Fruit fly (Drosophila melanogaster): Measurements from ENCODE around the gene Hsc70-1.

The Hsc70-1 gene

DNA sequence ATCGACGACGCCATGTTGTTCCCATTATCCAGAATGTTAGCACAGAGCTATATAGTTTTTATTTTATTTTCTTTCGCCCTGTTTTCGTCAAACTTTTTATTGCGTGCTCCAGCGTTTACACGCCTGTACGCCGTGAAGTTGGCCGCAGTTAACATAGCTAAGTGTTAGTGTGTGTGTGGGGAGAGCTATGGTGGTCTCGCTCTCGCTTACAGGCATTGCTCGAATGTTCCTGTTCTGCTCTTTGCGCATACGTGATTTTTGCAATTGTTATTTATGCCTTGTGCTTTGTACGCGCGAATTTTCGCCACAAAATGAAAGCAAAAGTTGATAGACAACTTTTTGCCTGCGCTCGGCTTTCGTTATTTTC is 30.2 kb downstream of the Hsc70-1 start (continued):
- TF ChIP-seq Dref (GFP tag; IDR thresholded peaks at IDR 0.05) = no peak
- peak; percentile 64; the same call in 2 of the 3 replicates for TF ChIP-seq CG2199 (GFP tag; IDR thresholded peaks at IDR 0.05)
- no peak for TF ChIP-seq CG16813 (GFP tag; IDR thresholded peaks at IDR 0.05; ENCODE audit: partially characterized antibody)
- TF ChIP-seq crc (GFP tag; optimal IDR thresholded peaks at IDR 0.05) = no peak
- no peak for TF ChIP-seq CG32772 (GFP tag; IDR thresholded peaks at IDR 0.05)
- no peak for TF ChIP-seq salm (tag; optimal IDR thresholded peaks at IDR 0.05)
- TF ChIP-seq CG1603 (tag; optimal IDR thresholded peaks at IDR 0.05) = no peak
- no peak for TF ChIP-seq Fer3 (tag; optimal IDR thresholded peaks at IDR 0.05)
- no peak for TF ChIP-seq Dfd (GFP tag; optimal IDR thresholded peaks at IDR 0.05)
- TF ChIP-seq CG8924 (tag; optimal IDR thresholded peaks at IDR 0.05) = peak; percentile 68
- no peak for TF ChIP-seq CG6654 (GFP tag; optimal IDR thresholded peaks at IDR 0.05)
- peak; percentile 55 for TF ChIP-seq CG12659 (GFP tag; optimal IDR thresholded peaks at IDR 0.05)
- TF ChIP-seq Lpt (GFP tag; optimal IDR thresholded peaks at IDR 0.05) = no peak
- TF ChIP-seq toy (GFP tag; IDR thresholded peaks at IDR 0.05) = no peak
- peak; percentile 82 for TF ChIP-seq ci (GFP tag; IDR thresholded peaks at IDR 0.05)
- 0 out of 3 replicates have a peak, but pooled peaks have one; percentile 16 for TF ChIP-seq CG6791 (GFP tag; IDR thresholded peaks at IDR 0.05; ENCODE audit: partially characterized antibody)
- TF ChIP-seq CG3065 (GFP tag; optimal IDR thresholded peaks at IDR 0.05) = no peak
- peak; percentile 82 for TF ChIP-seq abd-A (tag; optimal IDR thresholded peaks at IDR 0.05)
- TF ChIP-seq gsb-n (tag; optimal IDR thresholded peaks at IDR 0.05) = no peak
- TF ChIP-seq z (GFP tag; IDR thresholded peaks at IDR 0.05) = no peak
- no peak for TF ChIP-seq danr (GFP tag; IDR thresholded peaks at IDR 0.05)
- TF ChIP-seq CG15601 (tag; optimal IDR thresholded peaks at IDR 0.05) = no peak
- TF ChIP-seq CG17829 (tag; optimal IDR thresholded peaks at IDR 0.05) = peak; percentile 9
- TF ChIP-seq D19A (tag; optimal IDR thresholded peaks at IDR 0.05) = no peak
- no peak for TF ChIP-seq Awh (GFP tag; IDR thresholded peaks at IDR 0.05)
- no peak for TF ChIP-seq CG12391 (tag; optimal IDR thresholded peaks at IDR 0.05)
- TF ChIP-seq CG4707 (GFP tag; optimal IDR thresholded peaks at IDR 0.05) = no peak
- TF ChIP-seq Med (GFP tag) = peak; percentile 83
- TF ChIP-seq CG18764 (GFP tag; optimal IDR thresholded peaks at IDR 0.05) = no peak
- no peak for TF ChIP-seq Spps (tag; optimal IDR thresholded peaks at IDR 0.05)
- TF ChIP-seq Gug (GFP tag; IDR thresholded peaks at IDR 0.05) = no peak
- TF ChIP-seq CG13287 (GFP tag; IDR thresholded peaks at IDR 0.05; ENCODE audit: partially characterized antibody) = peak; percentile 33; the same call in 1 of the 2 replicates
- no peak for TF ChIP-seq Atf6 (GFP tag; IDR thresholded peaks at IDR 0.05)
- no peak for TF ChIP-seq Sry-β (GFP tag; optimal IDR thresholded peaks at IDR 0.05)
- TF ChIP-seq so (GFP tag; IDR thresholded peaks at IDR 0.05) = no peak
- no peak for TF ChIP-seq lbe (GFP tag; optimal IDR thresholded peaks at IDR 0.05)
- TF ChIP-seq sd (tag; optimal IDR thresholded peaks at IDR 0.05) = peak; percentile 78
- peak; percentile 34 for TF ChIP-seq CG12071 (GFP tag; optimal IDR thresholded peaks at IDR 0.05)
- peak; percentile 17 for TF ChIP-seq Sry-δ (GFP tag; optimal IDR thresholded peaks at IDR 0.05)
- TF ChIP-seq dmrt99B (tag; optimal IDR thresholded peaks at IDR 0.05) = peak; percentile 1
- TF ChIP-seq NFAT (GFP tag; IDR thresholded peaks at IDR 0.05) = no peak
- TF ChIP-seq ERR (GFP tag; optimal IDR thresholded peaks at IDR 0.05) = no peak
- TF ChIP-seq CG3163 (GFP tag; optimal IDR thresholded peaks at IDR 0.05) = no peak
- TF ChIP-seq hb (GFP tag; IDR thresholded peaks at IDR 0.05; ENCODE audit: partially characterized antibody) = no peak
- TF ChIP-seq Bgb (GFP tag; IDR thresholded peaks at IDR 0.05; ENCODE audit: partially characterized antibody) = 0 out of 2 replicates have a peak, but pooled peaks have one; percentile 44
- no peak for TF ChIP-seq zf30C (GFP tag; optimal IDR thresholded peaks at IDR 0.05)
- TF ChIP-seq HLH3B (GFP tag; IDR thresholded peaks at IDR 0.05) = no peak
- TF ChIP-seq maf-S (GFP tag; optimal IDR thresholded peaks at IDR 0.05) = no peak
- no peak for TF ChIP-seq CG17802 (tag; optimal IDR thresholded peaks at IDR 0.05)
- no peak for TF ChIP-seq CG11085 (GFP tag; IDR thresholded peaks at IDR 0.05)
- no peak for TF ChIP-seq twi (tag; optimal IDR thresholded peaks at IDR 0.05)
- peak; percentile 29 for TF ChIP-seq CG13296 (GFP tag; optimal IDR thresholded peaks at IDR 0.05)

All from whole organism, embryonic.